Worm (Caenorhabditis elegans): Measurements from ENCODE around the gene Y50D7A.8.

The Y50D7A.8 gene

ce11 chrIII:354545-355460, 11.8 kb upstream of the Y50D7A.8 start, which contains the start of gene gei-4:
Gene gei-4, minus strand, starts transcription at chrIII:354800.
- TF ChIP-seq nhr-23 (tag; optimal IDR thresholded peaks at IDR 0.05) (peak; percentile 79), jun-1 (tag; optimal IDR thresholded peaks at IDR 0.05) (peak; percentile 82), nhr-25 (tag; optimal IDR thresholded peaks at IDR 0.05) (peak; percentile 85), ceh-28 (tag; optimal IDR thresholded peaks at IDR 0.05) (peak; percentile 97), egl-27 (tag; optimal IDR thresholded peaks at IDR 0.05) (no peak), nhr-237 (tag; optimal IDR thresholded peaks at IDR 0.05) (no peak), zag-1 (tag; optimal IDR thresholded peaks at IDR 0.05) (no peak), pqm-1 (tag; optimal IDR thresholded peaks at IDR 0.05) (peak; percentile 54), snpc-4 (tag; optimal IDR thresholded peaks at IDR 0.05) (peak; percentile 47), fkh-10 (GFP tag; optimal IDR thresholded peaks at IDR 0.05) (peak; percentile 50), nhr-28 (tag; optimal IDR thresholded peaks at IDR 0.05) (no peak), lin-39 (tag; optimal IDR thresholded peaks at IDR 0.05) (peak; percentile 78), ZK546.5 (tag; optimal IDR thresholded peaks at IDR 0.05) (no peak), ztf-11 (tag; optimal IDR thresholded peaks at IDR 0.05) (no peak), hmg-11 (tag; optimal IDR thresholded peaks at IDR 0.05) (peak; percentile 100), nfya-1 (tag; optimal IDR thresholded peaks at IDR 0.05; ENCODE audit: insufficient read depth) (peak; percentile 80), mml-1 (tag; optimal IDR thresholded peaks at IDR 0.05) (no peak), nhr-43 (tag; optimal IDR thresholded peaks at IDR 0.05; ENCODE audit: poor library complexity, severe bottlenecking) (peak; percentile 74), lsy-12 (tag; optimal IDR thresholded peaks at IDR 0.05) (peak; percentile 83), daf-12 (tag; optimal IDR thresholded peaks at IDR 0.05) (no peak), ztf-4 (tag; optimal IDR thresholded peaks at IDR 0.05) (no peak), R02D3.7 (tag; optimal IDR thresholded peaks at IDR 0.05) (peak; percentile 48), mdl-1 (tag; optimal IDR thresholded peaks at IDR 0.05) (peak; percentile 74), elt-3 (tag; optimal IDR thresholded peaks at IDR 0.05) (no peak), ceh-16 (tag; optimal IDR thresholded peaks at IDR 0.05) (no peak), aly-2 (tag; optimal IDR thresholded peaks at IDR 0.05) (no peak), nhr-76 (tag; optimal IDR thresholded peaks at IDR 0.05) (no peak), unc-39 (tag; optimal IDR thresholded peaks at IDR 0.05) (no peak), eor-1 (tag; optimal IDR thresholded peaks at IDR 0.05) (peak; percentile 61 to 67), tbx-2 (tag; optimal IDR thresholded peaks at IDR 0.05) (peak; percentile 67), unc-62 (GFP tag; optimal IDR thresholded peaks at IDR 0.05) (peak; percentile 42), nhr-11 (tag; optimal IDR thresholded peaks at IDR 0.05) (peak; percentile 59), elt-2 (tag; optimal IDR thresholded peaks at IDR 0.05) (peak; percentile 71), fos-1 (tag; optimal IDR thresholded peaks at IDR 0.05) (no peak), skn-1 (tag; optimal IDR thresholded peaks at IDR 0.05) (no peak), ceh-82 (tag; optimal IDR thresholded peaks at IDR 0.05) (peak; percentile 13), nhr-12 (tag; optimal IDR thresholded peaks at IDR 0.05) (no peak), lin-15B (tag; optimal IDR thresholded peaks at IDR 0.05) (peak; percentile 57), ama-1 (optimal IDR thresholded peaks at IDR 0.05) (peak; percentile 49), sea-2 (GFP tag; optimal IDR thresholded peaks at IDR 0.05) (no peak), fkh-2 (tag; optimal IDR thresholded peaks at IDR 0.05) (peak; percentile 53), egl-5 (tag; optimal IDR thresholded peaks at IDR 0.05) (peak; percentile 82), elt-1 (tag; optimal IDR thresholded peaks at IDR 0.05) (peak; percentile 57), ceh-9 (tag; optimal IDR thresholded peaks at IDR 0.05) (no peak), pha-4 (tag; optimal IDR thresholded peaks at IDR 0.05) (peak; percentile 22), nhr-67 (tag; optimal IDR thresholded peaks at IDR 0.05) (no peak), nhr-77 (tag; optimal IDR thresholded peaks at IDR 0.05) (peak; percentile 20)

All from whole organism, L3 larva.